Fruit fly (Drosophila melanogaster) whole organism, embryonic: ENCODE data around the gene mRpL27.

Experiments
- Adf1 ChIP-seq: fragments of 200-800 bp; sonication (Bioruptor generic); IDR thresholded peaks from 2 replicates; pipeline ENCODE4 v1.3.6; 2022; ENCODE audit warnings: missing biosample characterization, missing genetic modification characterization
- Atf-2 ChIP-seq: fragments of 200-800 bp; sonication (Bioruptor generic); optimal IDR thresholded peaks from 2 replicates; lab custom pipeline; 2016; ENCODE audit warnings: missing biosample characterization, missing genetic modification characterization
- Bdp1 ChIP-seq: fragments of 200-800 bp; sonication (Bioruptor generic); optimal IDR thresholded peaks from 3 replicates; lab custom pipeline; 2016; ENCODE audit warnings: missing biosample characterization, missing genetic modification characterization
- BtbVII ChIP-seq: fragments of 200-800 bp; sonication (Bioruptor generic); optimal IDR thresholded peaks from 3 replicates; lab custom pipeline; 2017; ENCODE audit warnings: missing biosample characterization, mild to moderate bottlenecking, missing genetic modification characterization
- CG10274 ChIP-seq: fragments of 200-800 bp; sonication (Bioruptor generic); optimal IDR thresholded peaks from 3 replicates; lab custom pipeline; 2017; ENCODE audit warnings: missing biosample characterization, mild to moderate bottlenecking, missing genetic modification characterization
- CG10543 ChIP-seq: fragments of 200-800 bp; sonication (Bioruptor generic); optimal IDR thresholded peaks from 3 replicates; lab custom pipeline; 2017; ENCODE audit warnings: missing biosample characterization, mild to moderate bottlenecking, missing genetic modification characterization, moderate library complexity
- CG12155 ChIP-seq: fragments of 200-800 bp; sonication (Bioruptor generic); optimal IDR thresholded peaks from 3 replicates; lab custom pipeline; 2016; ENCODE audit warnings: missing biosample characterization, missing genetic modification characterization
- CG12769 ChIP-seq: fragments of 200-800 bp; sonication (Bioruptor generic); optimal IDR thresholded peaks from 2 replicates; lab custom pipeline; 2019; ENCODE audit warnings: missing biosample characterization, mild to moderate bottlenecking, missing genetic modification characterization, moderate library complexity
- CG14965 ChIP-seq: fragments of 200-800 bp; sonication (Bioruptor generic); optimal IDR thresholded peaks from 2 replicates; lab custom pipeline; 2016; ENCODE audit warnings: missing biosample characterization, missing genetic modification characterization, borderline replicate concordance
- CG16815 ChIP-seq: fragments of 200-800 bp; sonication (Bioruptor generic); optimal IDR thresholded peaks from 3 replicates; lab custom pipeline; 2017; ENCODE audit warnings: missing biosample characterization, mild to moderate bottlenecking, missing genetic modification characterization
- CG18262 ChIP-seq: fragments of 200-800 bp; optimal IDR thresholded peaks from 3 replicates; lab custom pipeline; 2019; ENCODE audit warnings: missing biosample characterization, mild to moderate bottlenecking, missing genetic modification characterization, moderate library complexity
- CG2875 ChIP-seq: fragments of 200-800 bp; sonication (Bioruptor generic); optimal IDR thresholded peaks from 2 replicates; lab custom pipeline; 2017; ENCODE audit warnings: missing biosample characterization, mild to moderate bottlenecking, missing genetic modification characterization, missing genetic modification reagents
- CG3995 ChIP-seq: fragments of 200-800 bp; sonication (Bioruptor generic); optimal IDR thresholded peaks from 3 replicates; lab custom pipeline; 2016; ENCODE audit warnings: missing biosample characterization, missing genetic modification characterization
- CG42726 ChIP-seq: fragments of 200-800 bp; sonication (Bioruptor generic); IDR thresholded peaks from 2 replicates; pipeline ENCODE4 v1.3.6; 2022; ENCODE audit warnings: missing biosample characterization, missing genetic modification characterization; ENCODE audit not compliant: partially characterized antibody
- CG6791 ChIP-seq: fragments of 200-800 bp; sonication (Bioruptor generic); IDR thresholded peaks from 3 replicates; pipeline ENCODE4 v1.3.6; 2022; ENCODE audit warnings: missing biosample characterization, missing genetic modification characterization; ENCODE audit not compliant: partially characterized antibody
- CG7963 ChIP-seq: fragments of 200-800 bp; sonication (Bioruptor generic); IDR thresholded peaks from 3 replicates; pipeline ENCODE4 v1.3.6; 2022; ENCODE audit warnings: missing biosample characterization, missing genetic modification characterization; ENCODE audit not compliant: partially characterized antibody
- CTCF ChIP-seq: fragments of 200-800 bp; sonication (Bioruptor generic); optimal IDR thresholded peaks from 2 replicates; lab custom pipeline; 2017; ENCODE audit warnings: missing biosample characterization, mild to moderate bottlenecking, missing genetic modification characterization, moderate library complexity
- D19A ChIP-seq: fragments of 200-800 bp; optimal IDR thresholded peaks from 3 replicates; lab custom pipeline; 2019; ENCODE audit warnings: missing biosample characterization, mild to moderate bottlenecking, missing genetic modification characterization, moderate library complexity
- Deaf1 ChIP-seq: fragments of 200-800 bp; optimal IDR thresholded peaks from 3 replicates; lab custom pipeline; 2019; ENCODE audit warnings: missing biosample characterization, mild to moderate bottlenecking, missing genetic modification characterization, moderate library complexity
- Dfd ChIP-seq, 2 experiments: fragments of >200 bp; optimal IDR thresholded peaks; 2 replicates each; lab custom pipeline; 2017; ENCODE audit warnings: missing biosample characterization in 2 of 2, missing genetic modification characterization in 2 of 2
- Lpt ChIP-seq: fragments of >200 bp; optimal IDR thresholded peaks from 2 replicates; lab custom pipeline; 2018; ENCODE audit warnings: missing biosample characterization, missing genetic modification characterization
- MTF-1 ChIP-seq: fragments of 200-800 bp; sonication (Bioruptor generic); optimal IDR thresholded peaks from 2 replicates; lab custom pipeline; 2018; ENCODE audit warnings: missing biosample characterization, mild to moderate bottlenecking, missing genetic modification characterization, borderline replicate concordance
- Max ChIP-seq: fragments of 200-800 bp; sonication (Bioruptor generic); optimal IDR thresholded peaks from 2 replicates; lab custom pipeline; 2016; ENCODE audit warnings: missing biosample characterization, mild to moderate bottlenecking, missing genetic modification characterization
- Nf-YC ChIP-seq: fragments of 200-800 bp; optimal IDR thresholded peaks from 3 replicates; lab custom pipeline; 2019; ENCODE audit warnings: missing biosample characterization, mild to moderate bottlenecking, missing genetic modification characterization, moderate library complexity
- PHDP ChIP-seq: fragments of 200-800 bp; sonication (Bioruptor generic); optimal IDR thresholded peaks from 3 replicates; lab custom pipeline; 2018; ENCODE audit warnings: missing biosample characterization, mild to moderate bottlenecking, missing genetic modification characterization, moderate library complexity
- Ptx1 ChIP-seq: fragments of 200-800 bp; sonication (Bioruptor generic); IDR thresholded peaks from 2 replicates; pipeline ENCODE4 v1.3.6; 2022; ENCODE audit warnings: missing biosample characterization, missing genetic modification characterization
- Taf1 ChIP-seq: fragments of 200-800 bp; sonication (Bioruptor generic); IDR thresholded peaks from 2 replicates; pipeline ENCODE4 v1.3.6; 2022; ENCODE audit warnings: missing biosample characterization, missing genetic modification characterization
- amos ChIP-seq: fragments of 200-800 bp; sonication (Bioruptor generic); IDR thresholded peaks from 2 replicates; pipeline ENCODE4 v1.3.6; 2022; ENCODE audit warnings: missing biosample characterization, missing genetic modification characterization; ENCODE audit not compliant: partially characterized antibody
- ash1 ChIP-seq: fragments of 200-800 bp; sonication (Bioruptor generic); optimal IDR thresholded peaks from 2 replicates; lab custom pipeline; 2018; ENCODE audit warnings: missing biosample characterization, mild to moderate bottlenecking, missing genetic modification characterization
- cad ChIP-seq: fragments of >200 bp; optimal IDR thresholded peaks from 2 replicates; lab custom pipeline; 2017; ENCODE audit warnings: missing biosample characterization, missing genetic modification characterization
- ci ChIP-seq: fragments of 200-800 bp; sonication (Bioruptor generic); IDR thresholded peaks from 3 replicates; pipeline ENCODE4 v1.3.6; 2022; ENCODE audit warnings: missing biosample characterization, missing genetic modification characterization
- dysf ChIP-seq: fragments of 200-800 bp; sonication (Bioruptor generic); IDR thresholded peaks from 3 replicates; pipeline ENCODE4 v1.3.6; 2022; ENCODE audit warnings: missing biosample characterization, missing genetic modification characterization
- gsb ChIP-seq: fragments of 200-800 bp; sonication (Bioruptor generic); IDR thresholded peaks from 2 replicates; pipeline ENCODE4 v1.3.6; 2022; ENCODE audit warnings: missing biosample characterization, missing genetic modification characterization
- gt ChIP-seq: fragments of 200-800 bp; sonication (Bioruptor generic); IDR thresholded peaks from 2 replicates; pipeline ENCODE4 v1.3.6; 2022; ENCODE audit warnings: missing biosample characterization, missing genetic modification characterization
- ind ChIP-seq: fragments of 200-800 bp; sonication (Bioruptor generic); optimal IDR thresholded peaks from 3 replicates; lab custom pipeline; 2016; ENCODE audit warnings: missing biosample characterization, missing genetic modification characterization
- jing ChIP-seq: fragments of 200-800 bp; sonication (Bioruptor generic); optimal IDR thresholded peaks from 2 replicates; lab custom pipeline; 2018; ENCODE audit warnings: missing biosample characterization, mild to moderate bottlenecking, missing genetic modification characterization
- lola ChIP-seq, 3 experiments: fragments of >200 bp in 2 of 3; fragments of 200-800 bp in 1 of 3; sonication (Bioruptor generic) in 1 of 3; optimal IDR thresholded peaks; 2 replicates each; lab custom pipeline; 2017 to 2019; ENCODE audit warnings: missing biosample characterization in 3 of 3, missing genetic modification characterization in 3 of 3, mild to moderate bottlenecking in 1 of 3, moderate library complexity in 1 of 3
- nmo ChIP-seq: fragments of 200-800 bp; sonication (Bioruptor generic); optimal IDR thresholded peaks from 2 replicates; lab custom pipeline; 2018; ENCODE audit warnings: missing biosample characterization, mild to moderate bottlenecking, missing genetic modification characterization, moderate library complexity
- phol ChIP-seq: fragments of 200-800 bp; sonication (Bioruptor generic); optimal IDR thresholded peaks from 3 replicates; lab custom pipeline; 2018; ENCODE audit warnings: missing biosample characterization, mild to moderate bottlenecking, missing genetic modification characterization, moderate library complexity
- pum ChIP-seq: fragments of 200-800 bp; sonication (Bioruptor generic); optimal IDR thresholded peaks from 2 replicates; lab custom pipeline; 2016; ENCODE audit warnings: missing biosample characterization, missing genetic modification characterization
- sens ChIP-seq: fragments of 200-800 bp; sonication (Bioruptor generic); peaks from one replicate; lab custom pipeline; 2016; ENCODE audit warnings: missing biosample characterization, missing genetic modification characterization
- sim ChIP-seq: fragments of 200-800 bp; sonication (Bioruptor generic); IDR thresholded peaks from 2 replicates; pipeline ENCODE4 v1.3.6; 2022; ENCODE audit warnings: missing biosample characterization, missing genetic modification characterization
- sima ChIP-seq: fragments of 200-800 bp; sonication (Bioruptor generic); optimal IDR thresholded peaks from 2 replicates; lab custom pipeline; 2016; ENCODE audit warnings: missing biosample characterization, missing genetic modification characterization
- slbo ChIP-seq: fragments of 200-800 bp; sonication (Bioruptor generic); IDR thresholded peaks from 2 replicates; pipeline ENCODE4 v1.3.6; 2022; ENCODE audit warnings: missing biosample characterization, missing genetic modification characterization
- slou ChIP-seq: fragments of 200-800 bp; sonication (Bioruptor generic); optimal IDR thresholded peaks from 3 replicates; lab custom pipeline; 2016; ENCODE audit warnings: missing biosample characterization, missing genetic modification characterization
- tna ChIP-seq: fragments of 200-800 bp; sonication (Bioruptor generic); IDR thresholded peaks from 2 replicates; pipeline ENCODE4 v1.3.6; 2022; ENCODE audit warnings: missing biosample characterization, missing genetic modification characterization; ENCODE audit not compliant: partially characterized antibody
- unc-4 ChIP-seq: fragments of 200-800 bp; sonication (Bioruptor generic); IDR thresholded peaks from 2 replicates; pipeline ENCODE4 v1.3.6; 2022; ENCODE audit warnings: missing biosample characterization, missing genetic modification characterization; ENCODE audit not compliant: partially characterized antibody
- wdn ChIP-seq: fragments of 200-800 bp; sonication (Bioruptor generic); IDR thresholded peaks from 2 replicates; pipeline ENCODE4 v1.3.6; 2022; ENCODE audit warnings: missing biosample characterization, missing genetic modification characterization
- wek ChIP-seq: fragments of 200-800 bp; sonication (Bioruptor generic); optimal IDR thresholded peaks from 3 replicates; lab custom pipeline; 2018; ENCODE audit warnings: missing biosample characterization, mild to moderate bottlenecking, missing genetic modification characterization, moderate library complexity
- zen2 ChIP-seq: fragments of 200-800 bp; sonication (Bioruptor generic); IDR thresholded peaks from 3 replicates; pipeline ENCODE4 v1.3.6; 2022; ENCODE audit warnings: missing biosample characterization, missing genetic modification characterization; ENCODE audit not compliant: partially characterized antibody

mRpL27 gene

DNA sequence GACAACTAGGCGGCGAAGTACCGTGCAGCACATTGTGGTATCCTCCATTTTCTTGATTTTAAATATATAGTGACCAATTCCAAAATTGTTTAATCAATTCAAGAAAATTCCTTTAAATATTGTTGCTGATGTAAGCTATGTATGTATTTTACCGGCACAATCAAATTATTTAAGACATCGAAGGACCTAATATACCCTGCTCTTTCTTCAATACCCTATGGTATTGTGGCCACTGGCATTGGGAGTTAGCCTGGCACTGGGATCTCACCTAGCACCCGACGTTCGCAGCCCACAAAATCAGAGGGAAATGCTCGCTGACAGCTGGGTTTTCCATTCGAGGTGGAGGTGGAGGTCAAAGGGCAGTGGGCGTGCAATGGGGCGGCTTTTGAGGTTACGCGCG, 37.3 kb downstream of the mRpL27 start (continued):
- no peak for TF ChIP-seq Max (GFP tag; lab: Kevin White, UChicago)
- TF ChIP-seq zen2 (GFP tag; lab: Robert Waterston, UW) = no peak
- no peak for TF ChIP-seq lola (GFP tag; optimal IDR thresholded peaks at IDR 0.05; lab: Kevin White, UChicago)
- TF ChIP-seq wek (GFP tag; lab: Kevin White, UChicago) = no peak
- TF ChIP-seq CG18262 (tag; lab: Kevin White, UChicago) = no peak
- TF ChIP-seq ind = no peak
- no peak for TF ChIP-seq BtbVII (GFP tag; lab: Kevin White, UChicago)
- no peak for TF ChIP-seq Deaf1 (tag; lab: Kevin White, UChicago)
- TF ChIP-seq ci = no peak
- TF ChIP-seq dysf = 0 out of 3 replicates have a peak, but pooled peaks have one; percentile 16
- peak; percentile 33; the same call in 1 of the 2 replicates for TF ChIP-seq Ptx1 (GFP tag; lab: Robert Waterston, UW)
- TF ChIP-seq CG3995 = no peak
- TF ChIP-seq ash1 (GFP tag; lab: Kevin White, UChicago) = no peak
- peak; percentile 3 for TF ChIP-seq sens (GFP tag; lab: Kevin White, UChicago)
- TF ChIP-seq CG42726 (GFP tag; lab: Robert Waterston, UW) = no peak

DNA sequence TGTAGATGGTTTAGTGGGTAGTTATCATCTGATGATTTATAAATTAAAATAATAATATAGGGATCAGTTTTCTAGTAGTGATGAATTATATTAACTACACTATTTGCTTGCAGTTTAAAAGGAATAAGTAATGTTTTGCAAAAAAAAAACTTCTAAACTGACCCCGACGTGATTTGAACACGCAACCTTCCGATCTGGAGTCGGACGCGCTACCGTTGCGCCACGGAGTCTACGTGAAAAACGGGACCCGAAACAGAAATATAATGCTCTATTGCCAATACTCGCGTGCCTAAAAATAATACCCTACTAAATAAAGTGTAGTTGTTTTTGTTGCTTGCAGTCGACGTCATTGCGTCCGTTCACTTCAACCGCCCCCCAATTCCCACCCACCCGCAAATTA, 40.6 kb downstream of the mRpL27 start:
- TF ChIP-seq Taf1 (no peak), Bdp1 (GFP tag; lab: Kevin White, UChicago) (peak; percentile 93), Lpt (GFP tag; lab: Kevin White, UChicago) (no peak), CG12769 (no peak), nmo (no peak), CG7963 (peak; percentile 51; the same call in 2 of the 3 replicates), Dfd (GFP tag; optimal IDR thresholded peaks at IDR 0.05; lab: Kevin White, UChicago) (no peak), Adf1 (no peak), sim (GFP tag; lab: Robert Waterston, UW) (no peak), MTF-1 (GFP tag; lab: Kevin White, UChicago) (no peak), Atf-2 (GFP tag; lab: Kevin White, UChicago) (no peak), CG10543 (GFP tag; lab: Kevin White, UChicago) (no peak), sima (GFP tag; lab: Kevin White, UChicago) (no peak), gt (GFP tag; lab: Robert Waterston, UW) (no peak), jing (GFP tag; lab: Kevin White, UChicago) (no peak), amos (GFP tag; lab: Robert Waterston, UW) (peak; percentile 67; the same call in 1 of the 2 replicates), CG12155 (no peak), unc-4 (GFP tag; lab: Robert Waterston, UW) (no peak), lola (GFP tag; optimal IDR thresholded peaks at IDR 0.05; lab: Kevin White, UChicago) (no peak), gsb (GFP tag; lab: Robert Waterston, UW) (no peak), pum (GFP tag; lab: Kevin White, UChicago) (no peak), slou (GFP tag; lab: Kevin White, UChicago) (no peak), CG6791 (GFP tag; lab: Robert Waterston, UW) (peak; percentile 77), PHDP (tag; lab: Kevin White, UChicago) (no peak), CG16815 (GFP tag; lab: Kevin White, UChicago) (no peak), D19A (tag; lab: Kevin White, UChicago) (peak; percentile 22), wdn (GFP tag; lab: Robert Waterston, UW) (no peak), CG14965 (no peak), CG2875 (GFP tag; lab: Kevin White, UChicago) (no peak), phol (no peak), sens (GFP tag; lab: Kevin White, UChicago) (no peak), cad (GFP tag; lab: Kevin White, UChicago) (no peak), tna (GFP tag; lab: Robert Waterston, UW) (peak; percentile 21; the same call in 1 of the 2 replicates), CTCF (no peak), Nf-YC (no peak), CG10274 (GFP tag; lab: Kevin White, UChicago) (no peak), slbo (GFP tag; lab: Robert Waterston, UW) (0 out of 2 replicates have a peak, but pooled peaks have one; percentile 4)
